Fruit fly (Drosophila melanogaster) Kc167 (cell line): ENCODE results near the gene Pex2.

Experiments
- Myc ChIP-seq: fragments of >200 bp; optimal IDR thresholded peaks from 2 replicates; lab custom pipeline; 2017; ENCODE audit warnings: missing external identifiers
- Sin3A ChIP-seq: fragments of >200 bp; optimal IDR thresholded peaks from 2 replicates; lab custom pipeline; 2018; ENCODE audit warnings: missing external identifiers
- h ChIP-seq: fragments of >200 bp; optimal IDR thresholded peaks from 3 replicates; lab custom pipeline; 2018; ENCODE audit warnings: missing external identifiers
- insv ChIP-seq: fragments of >200 bp; optimal IDR thresholded peaks from 3 replicates; lab custom pipeline; 2018; ENCODE audit warnings: missing external identifiers
- psq ChIP-seq: fragments of >200 bp; optimal IDR thresholded peaks from 2 replicates; lab custom pipeline; 2017; ENCODE audit warnings: missing external identifiers
- ttk ChIP-seq: sonication (Bioruptor generic); optimal IDR thresholded peaks from 2 replicates; lab custom pipeline; 2017; ENCODE audit warnings: missing external identifiers

Pex2 gene

DNA sequence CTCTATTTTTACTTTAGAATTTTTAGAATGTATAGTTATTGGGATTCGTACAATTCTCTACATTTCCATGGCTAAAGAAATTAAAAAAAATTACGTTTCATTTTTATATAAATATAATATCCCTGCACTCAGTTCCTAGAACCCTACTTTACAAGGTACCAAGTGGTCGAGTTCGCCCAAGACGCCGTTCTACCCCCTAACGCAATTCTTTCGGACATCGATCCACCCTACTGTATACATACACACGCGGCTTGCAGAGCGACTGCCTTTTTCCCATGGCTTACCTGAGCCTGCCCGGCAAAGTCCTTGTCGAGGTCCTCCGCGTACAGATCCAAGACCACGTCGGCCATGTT, 24.1 kb upstream of the Pex2 start:
- no peak for TF ChIP-seq Sin3A
- TF ChIP-seq h (lab: Kevin White, UChicago): no peak
- TF ChIP-seq psq (lab: Kevin White, UChicago): no peak
- no peak for TF ChIP-seq insv (lab: Kevin White, UChicago)
- TF ChIP-seq Myc (lab: Kevin White, UChicago): no peak
- no peak for TF ChIP-seq ttk (lab: Kevin White, UChicago)

DNA sequence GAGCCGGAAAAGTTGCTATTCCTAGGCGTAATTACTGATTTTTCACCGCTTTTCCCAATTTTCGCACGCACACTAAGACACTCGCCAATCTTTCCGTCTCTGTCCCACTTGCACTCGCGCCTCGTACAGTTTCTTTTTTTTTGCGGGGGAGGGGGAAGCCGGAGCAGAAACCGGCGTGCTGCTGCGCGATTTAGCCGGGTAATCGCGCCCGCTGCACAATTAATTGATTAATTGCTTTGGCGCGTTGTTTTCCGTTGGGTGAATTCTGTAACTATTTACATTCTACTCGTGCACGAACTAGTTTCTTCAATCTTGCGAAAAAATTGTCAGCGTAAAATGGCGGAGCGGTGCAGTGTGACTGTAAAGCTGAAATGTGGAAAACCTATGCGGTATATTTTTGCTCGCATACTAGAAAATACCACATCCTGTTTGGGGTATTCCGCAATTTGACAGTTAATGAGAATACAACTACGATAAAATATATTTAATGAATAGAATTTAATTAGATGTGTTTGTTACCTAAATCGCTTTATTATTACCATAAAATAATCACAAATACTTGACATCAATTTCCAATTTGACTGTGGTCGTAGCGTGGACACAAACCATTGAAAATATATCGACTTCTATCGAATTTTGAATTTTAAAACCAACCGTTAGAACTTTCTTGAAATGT, 23.6 kb upstream of the Pex2 start, which contains the start of gene Cpsf6:
Gene Cpsf6, minus strand, starts transcription at position 362 of the 676 bp plus-strand sequence.
- TF ChIP-seq Myc (lab: Kevin White, UChicago): no peak
- no peak for TF ChIP-seq insv (lab: Kevin White, UChicago)
- no peak for TF ChIP-seq ttk (lab: Kevin White, UChicago)
- no peak for TF ChIP-seq h (lab: Kevin White, UChicago)
- TF ChIP-seq Sin3A: no peak
- no peak for TF ChIP-seq psq (lab: Kevin White, UChicago)

DNA sequence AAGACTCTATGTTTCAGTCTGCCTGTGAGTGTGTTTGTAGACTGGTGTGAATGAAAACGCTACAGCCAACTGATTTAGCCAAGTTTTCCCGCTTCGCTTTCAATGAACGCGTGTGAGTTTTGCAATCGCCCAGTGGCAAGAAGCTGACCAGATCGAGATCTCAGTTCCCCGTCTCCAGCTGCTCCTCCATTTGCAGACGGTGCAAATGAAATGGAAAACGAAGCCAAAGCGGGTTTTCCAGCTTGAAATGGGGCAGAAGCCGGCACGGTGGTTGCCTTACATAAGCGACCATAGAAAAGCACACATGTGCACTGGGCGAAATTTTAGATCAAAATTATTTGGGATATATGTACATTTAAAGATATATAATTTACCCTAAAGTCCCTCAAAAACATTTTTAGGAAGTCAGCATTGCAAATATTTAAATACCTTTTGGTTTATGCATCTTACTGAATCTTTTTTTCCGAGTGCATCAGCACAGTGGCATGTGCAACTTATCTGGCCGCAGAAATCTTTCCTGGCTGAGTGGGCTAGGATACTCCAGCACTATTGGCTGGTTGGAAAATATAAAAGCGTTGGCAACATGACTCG, 19.8 kb upstream of the Pex2 start, which contains the start of gene CG43059:
Gene CG43059, minus strand, starts transcription at position 51 of the 591 bp plus-strand sequence.
- TF ChIP-seq Sin3A (no peak), psq (lab: Kevin White, UChicago) (no peak), Myc (lab: Kevin White, UChicago) (no peak), h (lab: Kevin White, UChicago) (no peak), ttk (lab: Kevin White, UChicago) (no peak), insv (lab: Kevin White, UChicago) (no peak)

DNA sequence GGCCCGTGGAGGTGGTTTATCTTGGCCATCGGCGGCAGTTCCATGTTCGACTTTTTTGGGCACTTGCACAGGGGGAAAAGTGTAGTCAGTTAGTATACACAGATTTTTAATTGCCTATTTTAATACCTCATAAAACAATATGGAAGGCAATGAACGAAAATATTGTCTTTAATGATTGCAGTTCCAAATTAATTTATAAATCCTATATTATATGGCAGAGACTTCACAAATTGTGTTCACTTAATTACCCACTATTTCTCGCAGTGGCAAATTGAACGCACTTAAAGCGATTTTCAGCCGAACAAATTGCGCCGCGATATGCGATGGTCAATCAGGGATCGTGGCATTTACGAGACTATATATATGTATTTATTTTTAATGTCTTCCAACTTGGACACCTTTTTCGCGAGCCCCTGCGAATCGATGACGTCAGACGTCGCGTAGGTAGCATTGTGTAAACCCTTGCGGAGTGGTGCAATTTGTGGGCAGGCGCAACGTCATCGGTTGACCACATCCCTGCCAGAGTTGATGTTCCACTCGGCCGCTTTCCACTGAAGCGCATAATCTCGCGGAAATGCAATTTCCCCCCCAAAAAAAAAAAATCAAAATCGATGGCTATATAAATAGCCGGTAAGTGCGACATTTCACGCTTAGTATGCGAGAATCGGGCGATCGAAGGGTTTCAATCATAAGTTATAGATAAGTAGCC, 18.6 kb upstream of the Pex2 start, which contains the start of gene CG13670:
Gene CG13670, plus strand, starts transcription at position 659 of the 709 bp plus-strand sequence.
- TF ChIP-seq h (lab: Kevin White, UChicago) (no peak), Myc (lab: Kevin White, UChicago) (no peak), insv (lab: Kevin White, UChicago) (no peak), Sin3A (no peak), ttk (lab: Kevin White, UChicago) (no peak), psq (lab: Kevin White, UChicago) (no peak)

DNA sequence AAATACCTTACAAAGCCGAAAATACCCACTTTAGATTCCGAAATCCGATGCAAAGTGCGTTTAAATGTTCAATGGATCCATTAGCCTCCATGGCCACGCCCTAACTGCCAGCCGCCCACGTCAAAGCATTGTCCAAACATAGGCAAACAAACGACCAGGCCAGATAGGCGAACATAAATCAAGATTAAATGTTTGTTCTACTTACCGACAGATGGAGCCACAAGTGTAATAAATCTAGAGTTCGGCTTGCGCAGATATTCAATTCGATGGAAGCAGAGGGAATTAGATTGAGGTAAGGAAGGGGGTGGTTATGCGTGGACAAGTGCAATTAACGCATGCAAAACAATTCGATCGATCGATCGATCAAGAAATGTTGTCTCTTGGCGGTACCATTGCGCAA, 15.0 kb upstream of the Pex2 start:
- TF ChIP-seq Myc (lab: Kevin White, UChicago) (no peak), h (lab: Kevin White, UChicago) (no peak), ttk (lab: Kevin White, UChicago) (no peak)

DNA sequence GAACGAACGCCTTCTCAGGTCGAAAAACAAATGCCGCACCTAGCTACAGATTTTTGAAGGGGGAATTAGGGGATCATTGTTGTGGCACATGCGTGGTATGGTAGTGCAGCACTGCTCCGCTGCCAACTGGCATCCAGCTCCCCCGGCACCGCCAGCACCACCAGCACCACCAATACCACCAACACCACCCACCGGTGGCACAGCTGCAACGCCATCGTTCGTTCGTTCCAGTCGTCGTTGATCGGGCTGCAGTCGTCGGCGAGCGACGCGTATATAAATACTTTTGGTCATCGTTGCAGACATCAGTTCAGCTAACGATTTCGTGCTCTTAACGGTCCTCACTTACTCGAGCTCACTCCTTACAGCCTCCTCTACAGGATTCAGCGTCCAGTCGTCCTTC, 13.3 kb upstream of the Pex2 start, which contains the start of gene CG34461:
Gene CG34461, plus strand, starts transcription at position 301 of the 400 bp plus-strand sequence.
- no peak for TF ChIP-seq Myc (lab: Kevin White, UChicago)
- TF ChIP-seq Sin3A: no peak
- TF ChIP-seq h (lab: Kevin White, UChicago): no peak
- no peak for TF ChIP-seq ttk (lab: Kevin White, UChicago)
- no peak for TF ChIP-seq insv (lab: Kevin White, UChicago)
- no peak for TF ChIP-seq psq (lab: Kevin White, UChicago)

DNA sequence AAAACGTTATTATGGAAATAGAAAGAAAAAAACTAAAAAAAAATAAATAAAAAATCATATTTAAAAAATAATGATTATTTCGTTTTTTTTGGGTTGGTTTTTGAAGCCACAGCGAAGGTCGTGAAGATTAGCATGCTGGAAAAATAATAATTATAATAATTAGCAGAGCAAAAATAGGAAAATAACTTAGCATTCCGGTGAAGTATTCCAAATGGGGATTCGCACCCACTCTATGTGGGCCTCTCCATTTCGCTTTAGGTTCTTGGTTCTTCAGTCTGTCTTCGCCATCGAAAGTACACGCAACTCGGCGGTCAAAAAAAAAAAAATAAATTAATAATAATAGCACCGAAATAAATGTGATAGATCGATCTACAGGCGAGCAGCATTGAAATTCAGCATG, 10.6 kb upstream of the Pex2 start, which contains the start of gene CG34462:
Gene CG34462, plus strand, starts transcription at position 301 of the 400 bp plus-strand sequence.
- TF ChIP-seq ttk (lab: Kevin White, UChicago): no peak
- no peak for TF ChIP-seq h (lab: Kevin White, UChicago)
- no peak for TF ChIP-seq Myc (lab: Kevin White, UChicago)
- no peak for TF ChIP-seq Sin3A

DNA sequence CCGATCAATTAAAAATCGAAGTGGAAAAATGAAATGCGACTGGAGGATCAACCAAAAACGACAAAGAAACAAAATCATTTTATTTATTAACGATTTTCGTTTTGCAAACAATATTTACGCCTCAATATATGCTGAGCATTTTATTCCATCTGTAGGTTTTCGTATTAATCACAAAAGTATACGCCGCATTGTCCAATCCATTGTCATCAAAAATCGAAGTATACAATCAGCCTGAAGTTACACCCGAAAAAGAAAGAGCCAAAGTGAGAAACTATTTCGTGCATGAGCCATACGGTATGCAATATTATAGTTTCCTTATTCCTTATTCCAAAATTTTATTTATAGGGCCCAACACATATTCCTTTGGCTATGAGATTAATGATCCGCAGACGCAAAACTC, 9.8 kb upstream of the Pex2 start:
- no peak for TF ChIP-seq insv (lab: Kevin White, UChicago)
- TF ChIP-seq h (lab: Kevin White, UChicago): no peak
- no peak for TF ChIP-seq Myc (lab: Kevin White, UChicago)
- no peak for TF ChIP-seq ttk (lab: Kevin White, UChicago)
- no peak for TF ChIP-seq Sin3A
- TF ChIP-seq psq (lab: Kevin White, UChicago): no peak

DNA sequence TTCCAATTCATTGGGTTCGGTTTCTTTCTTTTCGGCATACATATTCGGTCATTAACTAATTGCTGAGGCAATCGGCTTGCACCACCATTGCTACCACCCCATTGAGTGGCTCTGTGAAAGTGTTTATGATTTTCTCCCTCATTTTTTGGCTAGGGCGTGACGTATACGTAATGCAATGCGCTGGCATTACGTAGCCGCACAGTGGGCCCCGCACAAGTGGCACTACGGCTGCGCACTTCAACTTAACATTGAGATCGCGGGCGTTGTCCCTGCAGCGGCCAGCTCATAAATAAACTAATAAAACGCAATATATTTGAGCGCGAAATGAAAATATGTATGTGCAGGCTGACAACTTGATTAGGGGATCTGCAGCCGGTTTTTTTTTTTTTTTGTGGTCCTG, 7.4 kb upstream of the Pex2 start:
- TF ChIP-seq ttk (lab: Kevin White, UChicago) (no peak), psq (lab: Kevin White, UChicago) (no peak), insv (lab: Kevin White, UChicago) (no peak), Sin3A (no peak), Myc (lab: Kevin White, UChicago) (no peak), h (lab: Kevin White, UChicago) (no peak)

DNA sequence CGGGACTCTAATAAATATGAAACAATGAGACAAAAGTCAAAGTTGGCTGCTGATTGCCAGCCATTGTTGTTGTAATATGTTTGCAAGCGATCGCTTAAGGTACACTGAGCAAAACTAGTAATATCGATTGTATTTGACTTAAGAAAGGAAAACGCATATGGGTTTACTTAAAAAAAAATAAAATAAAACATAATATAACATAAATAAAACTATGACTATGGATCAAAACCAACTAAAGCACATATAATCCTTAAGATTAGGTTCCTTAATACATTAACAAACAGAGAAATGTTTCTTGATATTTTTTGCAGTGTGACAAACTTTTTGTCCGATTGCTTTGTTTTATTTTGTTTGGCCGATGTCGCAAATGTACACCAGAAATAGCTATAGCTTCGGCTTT, 5.3 kb upstream of the Pex2 start:
- TF ChIP-seq psq (lab: Kevin White, UChicago) (no peak), insv (lab: Kevin White, UChicago) (no peak), Sin3A (no peak), h (lab: Kevin White, UChicago) (no peak), Myc (lab: Kevin White, UChicago) (no peak), ttk (lab: Kevin White, UChicago) (no peak)

DNA sequence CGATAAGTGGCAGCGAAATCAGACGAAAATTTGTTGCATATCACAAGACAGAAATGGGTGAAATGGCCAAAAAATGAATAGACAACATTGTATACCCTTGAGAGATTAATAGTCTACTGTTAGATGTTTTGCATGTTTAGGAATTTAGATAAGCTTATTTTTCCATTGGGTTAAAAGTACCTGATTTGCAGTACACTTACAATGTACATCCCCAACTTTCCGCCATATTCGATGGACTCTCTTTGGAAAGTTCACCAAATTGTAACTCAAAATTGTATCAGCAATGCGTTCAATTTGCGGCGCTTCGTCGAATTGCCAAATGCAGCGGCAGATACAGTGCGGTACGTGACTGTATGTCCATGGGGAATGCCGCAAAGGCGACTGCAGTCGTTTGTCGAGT, 4.5 kb upstream of the Pex2 start:
- TF ChIP-seq psq (lab: Kevin White, UChicago) (no peak), Myc (lab: Kevin White, UChicago) (no peak), h (lab: Kevin White, UChicago) (no peak), Sin3A (no peak), insv (lab: Kevin White, UChicago) (no peak), ttk (lab: Kevin White, UChicago) (no peak)
